Worm (Caenorhabditis elegans) whole organism, mixed stage, embryonic: ENCODE results near the gene F22B5.5.

ENCODE experiments used
- M03D4.4 ChIP-seq: sonication (generic microtip); optimal IDR thresholded peaks from 2 replicates; lab custom pipeline; 2017; ENCODE audit warnings: mild to moderate bottlenecking, missing genetic modification characterization, missing compliant biosample characterization
- blmp-1 ChIP-seq: fragments of 150-350 bp; optimal IDR thresholded peaks from 2 replicates; lab custom pipeline; 2014; ENCODE audit warnings: missing biosample characterization, missing genetic modification characterization
- ceh-39 ChIP-seq: fragments of 150-350 bp; optimal IDR thresholded peaks from 2 replicates; lab custom pipeline; 2014; ENCODE audit warnings: missing biosample characterization, missing genetic modification characterization
- ceh-43 ChIP-seq: fragments of 200-800 bp; sonication (Bioruptor generic); optimal IDR thresholded peaks from 2 replicates; lab custom pipeline; 2018; ENCODE audit warnings: mild to moderate bottlenecking, missing genetic modification characterization, moderate library complexity, missing compliant biosample characterization
- ceh-83 ChIP-seq: fragments of 200-800 bp; sonication (Bioruptor generic); optimal IDR thresholded peaks from 2 replicates; lab custom pipeline; 2018; ENCODE audit warnings: mild to moderate bottlenecking, missing genetic modification characterization, missing compliant biosample characterization
- ces-1 ChIP-seq: fragments of 150-350 bp; optimal IDR thresholded peaks from 2 replicates; lab custom pipeline; 2014; ENCODE audit warnings: missing biosample characterization, missing genetic modification reagents, missing genetic modification characterization
- cnd-1 ChIP-seq: fragments of 200-800 bp; sonication (Bioruptor generic); optimal IDR thresholded peaks from 2 replicates; lab custom pipeline; 2018; ENCODE audit warnings: mild to moderate bottlenecking, missing genetic modification characterization, missing compliant biosample characterization
- drap-1 ChIP-seq: fragments of 200-800 bp; sonication (Bioruptor generic); optimal IDR thresholded peaks from 3 replicates; lab custom pipeline; 2018; ENCODE audit warnings: mild to moderate bottlenecking, missing genetic modification characterization, missing compliant biosample characterization
- elt-1 ChIP-seq: sonication (generic microtip); optimal IDR thresholded peaks from 2 replicates; lab custom pipeline; 2017; ENCODE audit warnings: missing genetic modification characterization, mild to moderate bottlenecking, missing compliant biosample characterization, antibody characterized with exemption, moderate library complexity, borderline replicate concordance; ENCODE audit not compliant: insufficient read depth
- flh-1 ChIP-seq: fragments of 200-800 bp; sonication (Bioruptor generic); optimal IDR thresholded peaks from 2 replicates; lab custom pipeline; 2018; ENCODE audit warnings: mild to moderate bottlenecking, missing genetic modification characterization, moderate library complexity, missing compliant biosample characterization
- hlh-1 ChIP-seq: fragments of 150-350 bp; optimal IDR thresholded peaks from 2 replicates; lab custom pipeline; 2014; ENCODE audit warnings: missing biosample characterization, missing genetic modification reagents, missing genetic modification characterization
- lin-13 ChIP-seq: fragments of 150-350 bp; optimal IDR thresholded peaks from 2 replicates; lab custom pipeline; 2014; ENCODE audit warnings: missing biosample characterization, missing genetic modification characterization
- lin-32 ChIP-seq: fragments of 200-800 bp; sonication (Bioruptor generic); optimal IDR thresholded peaks from 2 replicates; lab custom pipeline; 2018; ENCODE audit warnings: mild to moderate bottlenecking, missing genetic modification characterization, missing compliant biosample characterization
- lsy-2 ChIP-seq: fragments of 150-350 bp; optimal IDR thresholded peaks from 2 replicates; lab custom pipeline; 2014; ENCODE audit warnings: missing biosample characterization, missing genetic modification characterization
- mab-5 ChIP-seq: fragments of 150-350 bp; optimal IDR thresholded peaks from 2 replicates; lab custom pipeline; 2014; ENCODE audit warnings: missing biosample characterization, missing genetic modification characterization
- mep-1 ChIP-seq: fragments of 150-350 bp; optimal IDR thresholded peaks from 2 replicates; lab custom pipeline; 2017; ENCODE audit warnings: missing biosample characterization, missing genetic modification reagents, missing genetic modification characterization, inconsistent platforms
- mls-2 ChIP-seq: sonication (generic microtip); optimal IDR thresholded peaks from 2 replicates; lab custom pipeline; 2016; ENCODE audit warnings: mild to moderate bottlenecking, missing genetic modification characterization, moderate library complexity, missing compliant biosample characterization
- nhr-12 ChIP-seq: fragments of 150-350 bp; optimal IDR thresholded peaks from 2 replicates; lab custom pipeline; 2014; ENCODE audit warnings: missing biosample characterization, missing genetic modification characterization
- nhr-2 ChIP-seq: fragments of 150-350 bp; optimal IDR thresholded peaks from 2 replicates; lab custom pipeline; 2014; ENCODE audit warnings: missing biosample characterization, missing genetic modification characterization
- nhr-237 ChIP-seq: fragments of 150-350 bp; optimal IDR thresholded peaks from 2 replicates; lab custom pipeline; 2014; ENCODE audit warnings: missing biosample characterization, missing genetic modification characterization
- nhr-28 ChIP-seq: fragments of 150-350 bp; optimal IDR thresholded peaks from 2 replicates; lab custom pipeline; 2014; ENCODE audit warnings: missing biosample characterization, missing genetic modification characterization
- pha-4 ChIP-seq: fragments of 150-350 bp; optimal IDR thresholded peaks from 2 replicates; lab custom pipeline; 2018; ENCODE audit warnings: missing biosample characterization, missing genetic modification reagents, missing genetic modification characterization
- sem-2 ChIP-seq: fragments of 200-800 bp; sonication (Bioruptor generic); optimal IDR thresholded peaks from 2 replicates; lab custom pipeline; 2018; ENCODE audit warnings: mild to moderate bottlenecking, missing genetic modification characterization, missing compliant biosample characterization
- snpc-4 ChIP-seq: fragments of 150-350 bp; optimal IDR thresholded peaks from 2 replicates; lab custom pipeline; 2014; ENCODE audit warnings: missing biosample characterization, missing genetic modification characterization
- sptf-1 ChIP-seq: sonication (generic microtip); optimal IDR thresholded peaks from 2 replicates; lab custom pipeline; 2017; ENCODE audit warnings: mild to moderate bottlenecking, missing genetic modification characterization, moderate library complexity, missing compliant biosample characterization
- tbx-8 ChIP-seq: fragments of 200-800 bp; sonication (Bioruptor generic); optimal IDR thresholded peaks from 2 replicates; lab custom pipeline; 2018; ENCODE audit warnings: mild to moderate bottlenecking, missing genetic modification characterization, moderate library complexity, missing compliant biosample characterization
- unc-120 ChIP-seq: sonication (generic microtip); optimal IDR thresholded peaks from 2 replicates; lab custom pipeline; 2017; ENCODE audit warnings: missing genetic modification characterization, missing compliant biosample characterization; ENCODE audit not compliant: poor library complexity, severe bottlenecking
- unc-39 ChIP-seq: fragments of 150-350 bp; optimal IDR thresholded peaks from 2 replicates; lab custom pipeline; 2014; ENCODE audit warnings: missing biosample characterization, missing genetic modification characterization
- unc-62 ChIP-seq: fragments of 150-350 bp; optimal IDR thresholded peaks from 2 replicates; lab custom pipeline; 2014; ENCODE audit warnings: missing biosample characterization, missing genetic modification reagents, missing genetic modification characterization
- zip-8 ChIP-seq: fragments of 150-350 bp; optimal IDR thresholded peaks from 2 replicates; lab custom pipeline; 2014; ENCODE audit warnings: missing biosample characterization, missing genetic modification characterization
- ztf-11 ChIP-seq: fragments of 150-350 bp; optimal IDR thresholded peaks from 2 replicates; lab custom pipeline; 2014; ENCODE audit warnings: missing biosample characterization, missing genetic modification characterization

The F22B5.5 gene

ce11 chrII:8412061-8412721 is 42.2 kb downstream of the F22B5.5 start, which contains the start of gene efl-3:
Gene efl-3, plus strand, starts transcription at chrII:8412671.
- TF ChIP-seq mep-1 (tag; lab: Kevin White, UChicago), result peak; percentile 31
- TF ChIP-seq mls-2 (tag; lab: Kevin White, UChicago), result peak; percentile 41
- peak; percentile 86 for TF ChIP-seq nhr-2 (tag; lab: Kevin White, UChicago)
- TF ChIP-seq lin-32 (GFP tag; lab: Kevin White, UChicago), result no peak
- no peak for TF ChIP-seq sem-2
- peak; percentile 70 for TF ChIP-seq cnd-1
- no peak for TF ChIP-seq ztf-11 (tag; lab: Kevin White, UChicago)
- peak; percentile 51 for TF ChIP-seq sptf-1 (tag; lab: Kevin White, UChicago)
- TF ChIP-seq lin-13 (tag; lab: Kevin White, UChicago), result peak; percentile 20
- no peak for TF ChIP-seq nhr-12 (tag; lab: Kevin White, UChicago)
- TF ChIP-seq hlh-1, result peak; percentile 19

- TF ChIP-seq ceh-43 (GFP tag; lab: Kevin White, UChicago), result no peak
- peak; percentile 7 for TF ChIP-seq blmp-1 (tag; lab: Kevin White, UChicago)
- peak; percentile 84 for TF ChIP-seq elt-1 (tag; lab: Kevin White, UChicago)
- no peak for TF ChIP-seq unc-62 (GFP tag; lab: Kevin White, UChicago)
- no peak for TF ChIP-seq unc-120 (tag; lab: Kevin White, UChicago)
- peak; percentile 77 for TF ChIP-seq zip-8 (tag; lab: Kevin White, UChicago)
Measured at ce11 chrII:8411002-8411401, 43.4 kb downstream of the F22B5.5 start.

ce11 chrII:8409538-8409937 is 44.9 kb downstream of the F22B5.5 start:
- TF ChIP-seq ceh-83 (GFP tag; lab: Kevin White, UChicago) (no peak), unc-39 (tag; lab: Kevin White, UChicago) (no peak), lin-13 (tag; lab: Kevin White, UChicago) (no peak), unc-120 (tag; lab: Kevin White, UChicago) (no peak), cnd-1 (no peak), sptf-1 (tag; lab: Kevin White, UChicago) (no peak), nhr-12 (tag; lab: Kevin White, UChicago) (no peak), M03D4.4 (tag; lab: Kevin White, UChicago) (no peak), ceh-39 (tag; lab: Kevin White, UChicago) (no peak), lsy-2 (tag; lab: Kevin White, UChicago) (no peak), mep-1 (tag; lab: Kevin White, UChicago) (no peak), sem-2 (no peak), elt-1 (tag; lab: Kevin White, UChicago) (no peak), flh-1 (GFP tag; lab: Kevin White, UChicago) (no peak), unc-62 (GFP tag; lab: Kevin White, UChicago) (no peak), lin-32 (GFP tag; lab: Kevin White, UChicago) (no peak), hlh-1 (no peak)
- TF ChIP-seq, all 35 proteins: peak for 0

ce11 chrII:8407491-8407890 is 46.9 kb downstream of the F22B5.5 start, which contains the start of gene sra-13:
Gene sra-13, plus strand, starts transcription at chrII:8407685.
- TF ChIP-seq ceh-39 (tag; lab: Kevin White, UChicago), result no peak
- TF ChIP-seq blmp-1 (tag; lab: Kevin White, UChicago), result no peak
- no peak for TF ChIP-seq sem-2
- no peak for TF ChIP-seq snpc-4 (tag; lab: Kevin White, UChicago)
- no peak for TF ChIP-seq nhr-12 (tag; lab: Kevin White, UChicago)
- TF ChIP-seq tbx-8 (GFP tag; lab: Kevin White, UChicago), result no peak
- TF ChIP-seq flh-1 (GFP tag; lab: Kevin White, UChicago), result no peak

ce11 chrII:8405303-8405702 is 49.1 kb downstream of the F22B5.5 start, which contains the start of gene ubc-24:
Gene ubc-24, plus strand, starts transcription at chrII:8405603.
- TF ChIP-seq lin-13 (tag; lab: Kevin White, UChicago), result no peak
- no peak for TF ChIP-seq ces-1 (GFP tag; lab: Kevin White, UChicago)
- no peak for TF ChIP-seq snpc-4 (tag; lab: Kevin White, UChicago)
- TF ChIP-seq nhr-12 (tag; lab: Kevin White, UChicago), result no peak
- TF ChIP-seq ceh-39 (tag; lab: Kevin White, UChicago), result no peak
- no peak for TF ChIP-seq pha-4 (tag; lab: Kevin White, UChicago)
- no peak for TF ChIP-seq mab-5 (tag; lab: Kevin White, UChicago)
- no peak for TF ChIP-seq nhr-28 (tag; lab: Kevin White, UChicago)
- TF ChIP-seq drap-1 (GFP tag; lab: Kevin White, UChicago), result no peak
- TF ChIP-seq sptf-1 (tag; lab: Kevin White, UChicago), result no peak
- TF ChIP-seq nhr-237 (tag; lab: Kevin White, UChicago), result no peak
- no peak for TF ChIP-seq zip-8 (tag; lab: Kevin White, UChicago)
- TF ChIP-seq M03D4.4 (tag; lab: Kevin White, UChicago), result no peak
- TF ChIP-seq ceh-43 (GFP tag; lab: Kevin White, UChicago), result no peak
